Worm (Caenorhabditis elegans): ENCODE results near the gene prk-2.

- TF ChIP-seq nhr-12 (tag; optimal IDR thresholded peaks at IDR 0.05) (no peak), lsy-2 (tag; optimal IDR thresholded peaks at IDR 0.05) (no peak), nhr-28 (tag; optimal IDR thresholded peaks at IDR 0.05) (no peak), unc-62 (GFP tag; optimal IDR thresholded peaks at IDR 0.05) (peak; percentile 48), unc-39 (tag; optimal IDR thresholded peaks at IDR 0.05) (no peak), mep-1 (tag; optimal IDR thresholded peaks at IDR 0.05) (no peak), sptf-1 (tag; optimal IDR thresholded peaks at IDR 0.05) (peak; percentile 13), mls-2 (tag; optimal IDR thresholded peaks at IDR 0.05) (peak; percentile 34)
Observed at ce11 chrIII:3389426-3390020, 19.5 kb upstream of the prk-2 start, which contains the start of the genes elmd-1 and hecw-1.

Data from whole organism, mixed stage, embryonic.